Comparison of ENCODE assay signal across 1 fruit fly cellular context in the genomic region with DNA sequence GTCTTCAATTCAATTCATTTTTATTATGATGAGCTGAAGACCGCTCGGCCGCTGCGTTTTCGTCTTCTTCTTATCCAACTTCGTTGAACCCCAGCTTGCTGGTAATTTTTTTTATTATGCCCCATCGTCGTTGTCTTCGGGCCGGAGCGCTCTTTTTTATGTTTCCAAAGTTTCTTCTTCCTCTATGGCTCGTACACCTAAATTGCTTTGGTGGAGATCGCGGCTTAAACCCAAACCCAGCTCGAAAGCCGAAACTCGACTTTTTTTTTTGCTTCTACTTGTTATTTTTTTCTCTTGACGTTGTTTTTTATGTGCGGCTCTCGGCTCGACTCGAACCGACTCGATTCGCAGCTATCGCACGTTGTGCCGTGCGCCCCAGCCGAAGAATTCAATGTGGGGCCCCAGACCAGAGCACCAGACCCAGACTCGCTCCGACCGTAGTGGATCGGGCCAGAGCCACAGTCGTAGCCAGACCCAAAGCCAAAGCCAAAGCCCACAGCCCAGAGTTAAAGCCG.
TF ChIP-seq lines count a peak whose summit lies in the region.

No protein-coding gene starts in this region.

TF ChIP-seq in whole organism, embryonic, 481 proteins besides CTCF, POLR2A, EP300 and RAD21 (continued from another document):
- no peak for TF ChIP-seq hbn (GFP tag; IDR thresholded peaks at IDR 0.05; lab: Robert Waterston, UW; ENCODE audit: partially characterized antibody)
- no peak for TF ChIP-seq Sry-β (GFP tag; optimal IDR thresholded peaks at IDR 0.05; lab: Kevin White, UChicago)
- no peak for TF ChIP-seq exex (tag; optimal IDR thresholded peaks at IDR 0.05; lab: Kevin White, UChicago)
- TF ChIP-seq lola (GFP tag; optimal IDR thresholded peaks at IDR 0.05; lab: Kevin White, UChicago), result no peak
- TF ChIP-seq CG6175 (GFP tag; IDR thresholded peaks at IDR 0.05; lab: Robert Waterston, UW), result no peak
- TF ChIP-seq CG14667 (GFP tag; IDR thresholded peaks at IDR 0.05; lab: Robert Waterston, UW), result no peak
- TF ChIP-seq CG34376 (GFP tag; optimal IDR thresholded peaks at IDR 0.05; lab: Kevin White, UChicago), result no peak
TF ChIP-seq in whole organism, embryonic: peak in this region for 15.
